Worm (Caenorhabditis elegans) whole organism, late embryonic: ENCODE results near the gene F54E2.1.

Experiments used
- C08G9.2 ChIP-seq: sonication (generic microtip); optimal IDR thresholded peaks from 2 replicates; lab custom pipeline; 2016; ENCODE audit warnings: mild to moderate bottlenecking, missing genetic modification characterization, moderate library complexity, missing compliant biosample characterization
- ama-1 ChIP-seq: fragments of 150-350 bp; optimal IDR thresholded peaks from 2 replicates; lab custom pipeline; 2014
- ceh-30 ChIP-seq: fragments of 150-350 bp; optimal IDR thresholded peaks from 2 replicates; lab custom pipeline; 2014; ENCODE audit warnings: missing biosample characterization, missing genetic modification characterization
- dve-1 ChIP-seq: sonication (generic microtip); optimal IDR thresholded peaks from 2 replicates; lab custom pipeline; 2017; ENCODE audit warnings: antibody characterized with exemption, mild to moderate bottlenecking, missing genetic modification characterization, missing compliant biosample characterization
- elt-4 ChIP-seq: sonication (generic microtip); optimal IDR thresholded peaks from 2 replicates; lab custom pipeline; 2016; ENCODE audit warnings: missing genetic modification characterization, missing compliant biosample characterization
- fax-1 ChIP-seq: sonication (generic microtip); optimal IDR thresholded peaks from 2 replicates; lab custom pipeline; 2016; ENCODE audit warnings: missing genotype, missing genetic modification characterization, missing compliant biosample characterization
- nhr-232 ChIP-seq: sonication (generic microtip); optimal IDR thresholded peaks from 2 replicates; lab custom pipeline; 2016; ENCODE audit warnings: missing genetic modification characterization, missing compliant biosample characterization
- npax-4 ChIP-seq: sonication (generic microtip); optimal IDR thresholded peaks from 2 replicates; lab custom pipeline; 2016; ENCODE audit warnings: missing genetic modification characterization, missing compliant biosample characterization
- pax-1 ChIP-seq: fragments of 150-350 bp; optimal IDR thresholded peaks from 2 replicates; lab custom pipeline; 2014; ENCODE audit warnings: missing biosample characterization, missing genetic modification characterization
- sox-4 ChIP-seq: sonication (generic microtip); optimal IDR thresholded peaks from 2 replicates; lab custom pipeline; 2017; ENCODE audit warnings: mild to moderate bottlenecking, missing genetic modification characterization, inconsistent platforms, missing compliant biosample characterization
- ttx-3 ChIP-seq: sonication (generic microtip); optimal IDR thresholded peaks from 2 replicates; lab custom pipeline; 2016; ENCODE audit warnings: missing genetic modification reagents, missing genetic modification characterization, missing compliant biosample characterization

The F54E2.1 gene

ce11 chrV:2861505-2861904 lies 51.3 kb downstream of the F54E2.1 start, which contains the start of gene srh-270:
Gene srh-270 (minus strand): TSS chrV:2861605.
- TF ChIP-seq ama-1 = no peak
- no peak for TF ChIP-seq npax-4 (tag; lab: Kevin White, UChicago)
- TF ChIP-seq ceh-30 (tag; lab: Kevin White, UChicago) = no peak
- no peak for TF ChIP-seq fax-1 (tag; lab: Kevin White, UChicago)
- no peak for TF ChIP-seq C08G9.2 (tag; lab: Kevin White, UChicago)
- no peak for TF ChIP-seq dve-1
- no peak for TF ChIP-seq elt-4
- TF ChIP-seq nhr-232 = no peak
- TF ChIP-seq ttx-3 (tag; lab: Kevin White, UChicago) = no peak
- TF ChIP-seq pax-1 (tag; lab: Kevin White, UChicago) = no peak
- no peak for TF ChIP-seq sox-4
- TF ChIP-seq, all 69 proteins: peak for 0
